Fruit fly (Drosophila melanogaster) whole organism, embryonic: ENCODE data around the gene CG8460.
A peak's percentile ranks its signal among the peaks of the same experiment; 100 is the strongest.

Source experiments
- Ada2b ChIP-seq: fragments of 200-800 bp; sonication (Bioruptor generic); IDR thresholded peaks from 2 replicates; pipeline ENCODE4 v1.3.6; 2022; ENCODE audit warnings: missing biosample characterization, missing genetic modification characterization
- Atf-2 ChIP-seq: fragments of 200-800 bp; sonication (Bioruptor generic); optimal IDR thresholded peaks from 2 replicates; lab custom pipeline; 2016; ENCODE audit warnings: missing biosample characterization, missing genetic modification characterization
- B-H1 ChIP-seq: fragments of 200-800 bp; sonication (Bioruptor generic); IDR thresholded peaks from 3 replicates; pipeline ENCODE4 v1.3.6; 2022; ENCODE audit warnings: missing biosample characterization, missing genetic modification characterization
- CG10267 ChIP-seq: fragments of 200-800 bp; sonication (Bioruptor generic); optimal IDR thresholded peaks from 2 replicates; lab custom pipeline; 2018; ENCODE audit warnings: missing biosample characterization, mild to moderate bottlenecking, missing genetic modification characterization, moderate library complexity
- CG10366 ChIP-seq: fragments of 200-800 bp; sonication (Bioruptor generic); IDR thresholded peaks from 2 replicates; pipeline ENCODE4 v1.3.6; 2022; ENCODE audit warnings: missing biosample characterization, missing genetic modification characterization
- CG10431 ChIP-seq: fragments of 200-800 bp; sonication (Bioruptor generic); optimal IDR thresholded peaks from 3 replicates; lab custom pipeline; 2018; ENCODE audit warnings: missing biosample characterization, mild to moderate bottlenecking, missing genetic modification characterization
- CG10462 ChIP-seq: fragments of 200-800 bp; sonication (Bioruptor generic); optimal IDR thresholded peaks from 2 replicates; lab custom pipeline; 2016; ENCODE audit warnings: missing biosample characterization, missing genetic modification characterization
- CG11093 ChIP-seq: fragments of 200-800 bp; sonication (Bioruptor generic); IDR thresholded peaks from 3 replicates; pipeline ENCODE4 v1.3.6; 2022; ENCODE audit warnings: missing biosample characterization, missing genetic modification characterization
- CG11696 ChIP-seq: fragments of 200-800 bp; sonication (Bioruptor generic); IDR thresholded peaks from 2 replicates; pipeline ENCODE4 v1.3.6; 2022; ENCODE audit warnings: missing biosample characterization, missing genetic modification characterization
- CG13624 ChIP-seq: fragments of 200-800 bp; sonication (Bioruptor generic); optimal IDR thresholded peaks from 2 replicates; lab custom pipeline; 2016; ENCODE audit warnings: missing biosample characterization, missing genetic modification characterization
- CG15073 ChIP-seq: fragments of 200-800 bp; sonication (Bioruptor generic); optimal IDR thresholded peaks from 2 replicates; lab custom pipeline; 2016; ENCODE audit warnings: missing biosample characterization, missing genetic modification characterization
- CG15269 ChIP-seq: fragments of 200-800 bp; sonication (Bioruptor generic); optimal IDR thresholded peaks from 2 replicates; lab custom pipeline; 2018; ENCODE audit warnings: missing biosample characterization, mild to moderate bottlenecking, missing genetic modification characterization, moderate library complexity
- CG17186 ChIP-seq: fragments of 200-800 bp; sonication (Bioruptor generic); optimal IDR thresholded peaks from 3 replicates; lab custom pipeline; 2017; ENCODE audit warnings: missing biosample characterization, missing genetic modification reagents, missing genetic modification characterization
- CG17802 ChIP-seq: fragments of 200-800 bp; sonication (Bioruptor generic); optimal IDR thresholded peaks from 2 replicates; lab custom pipeline; 2018; ENCODE audit warnings: missing biosample characterization, mild to moderate bottlenecking, missing genetic modification characterization, moderate library complexity
- CG32532 ChIP-seq: fragments of 200-800 bp; sonication (Bioruptor generic); IDR thresholded peaks from 2 replicates; pipeline ENCODE4 v1.3.6; 2022; ENCODE audit warnings: missing biosample characterization, missing genetic modification characterization
- CG33557 ChIP-seq: fragments of 200-800 bp; sonication (Bioruptor generic); optimal IDR thresholded peaks from 2 replicates; lab custom pipeline; 2019; ENCODE audit warnings: missing biosample characterization, mild to moderate bottlenecking, missing genetic modification characterization, moderate library complexity
- CG3407 ChIP-seq: fragments of 200-800 bp; sonication (Bioruptor generic); optimal IDR thresholded peaks from 2 replicates; lab custom pipeline; 2018; ENCODE audit warnings: missing biosample characterization, mild to moderate bottlenecking, missing genetic modification characterization
- CG4360 ChIP-seq: fragments of 200-800 bp; sonication (Bioruptor generic); IDR thresholded peaks from 2 replicates; pipeline ENCODE4 v1.3.6; 2022; ENCODE audit warnings: missing biosample characterization, missing genetic modification characterization
- CG4707 ChIP-seq: fragments of 200-800 bp; sonication (Bioruptor generic); optimal IDR thresholded peaks from 2 replicates; lab custom pipeline; 2018; ENCODE audit warnings: missing biosample characterization, mild to moderate bottlenecking, missing genetic modification characterization, moderate library complexity
- CG4854 ChIP-seq: fragments of 200-800 bp; sonication (Bioruptor generic); optimal IDR thresholded peaks from 2 replicates; lab custom pipeline; 2016; ENCODE audit warnings: missing biosample characterization, missing genetic modification characterization, inconsistent platforms
- CG6813 ChIP-seq: fragments of 200-800 bp; sonication (Bioruptor generic); optimal IDR thresholded peaks from 2 replicates; lab custom pipeline; 2017; ENCODE audit warnings: missing biosample characterization, missing genetic modification characterization, mild to moderate bottlenecking, moderate library complexity, missing genetic modification reagents
- CG7271 ChIP-seq: fragments of 200-800 bp; sonication (Bioruptor generic); optimal IDR thresholded peaks from 2 replicates; lab custom pipeline; 2018; ENCODE audit warnings: missing biosample characterization, mild to moderate bottlenecking, missing genetic modification characterization, moderate library complexity
- CG7745 ChIP-seq: fragments of 200-800 bp; sonication (Bioruptor generic); optimal IDR thresholded peaks from 2 replicates; lab custom pipeline; 2018; ENCODE audit warnings: missing biosample characterization, mild to moderate bottlenecking, missing genetic modification characterization, moderate library complexity
- CG9609 ChIP-seq: fragments of 200-800 bp; sonication (Bioruptor generic); optimal IDR thresholded peaks from 3 replicates; lab custom pipeline; 2016; ENCODE audit warnings: missing biosample characterization, missing genetic modification characterization
- CoRest ChIP-seq: fragments of 200-800 bp; sonication (Bioruptor generic); optimal IDR thresholded peaks from 3 replicates; lab custom pipeline; 2018; ENCODE audit warnings: missing biosample characterization, mild to moderate bottlenecking, missing genetic modification characterization, moderate library complexity
- D ChIP-seq, 2 experiments: fragments of 200-800 bp in 1 of 2; fragments of >200 bp in 1 of 2; sonication (Bioruptor generic) in 1 of 2; optimal IDR thresholded peaks; 2 replicates in 1 of 2; 3 replicates in 1 of 2; lab custom pipeline; 2017; ENCODE audit warnings: mild to moderate bottlenecking in 1 of 2, missing biosample characterization in 1 of 2, missing genetic modification characterization in 1 of 2, missing genetic modification reagents in 1 of 2
- Doc3 ChIP-seq: fragments of 200-800 bp; sonication (Bioruptor generic); IDR thresholded peaks from 3 replicates; pipeline ENCODE4 v1.3.6; 2022; ENCODE audit warnings: missing biosample characterization, missing genetic modification characterization; ENCODE audit not compliant: partially characterized antibody
- Fer3 ChIP-seq: fragments of 200-800 bp; sonication (Bioruptor generic); optimal IDR thresholded peaks from 2 replicates; lab custom pipeline; 2018; ENCODE audit warnings: missing biosample characterization, mild to moderate bottlenecking, missing genetic modification characterization, moderate library complexity
- Lim3 ChIP-seq: fragments of 200-800 bp; sonication (Bioruptor generic); IDR thresholded peaks from 2 replicates; pipeline ENCODE4 v1.3.6; 2022; ENCODE audit warnings: missing biosample characterization, missing genetic modification characterization
- NfI ChIP-seq: fragments of 200-800 bp; sonication (Bioruptor generic); optimal IDR thresholded peaks from 3 replicates; lab custom pipeline; 2018; ENCODE audit warnings: missing biosample characterization, mild to moderate bottlenecking, missing genetic modification characterization, moderate library complexity
- Ptx1 ChIP-seq: fragments of 200-800 bp; sonication (Bioruptor generic); IDR thresholded peaks from 2 replicates; pipeline ENCODE4 v1.3.6; 2022; ENCODE audit warnings: missing biosample characterization, missing genetic modification characterization
- Sox102F ChIP-seq: fragments of 200-800 bp; sonication (Bioruptor generic); optimal IDR thresholded peaks from 2 replicates; lab custom pipeline; 2018; ENCODE audit warnings: missing biosample characterization, mild to moderate bottlenecking, missing genetic modification characterization, moderate library complexity
- YL-1 ChIP-seq: fragments of 200-800 bp; sonication (Bioruptor generic); optimal IDR thresholded peaks from 3 replicates; lab custom pipeline; 2017; ENCODE audit warnings: missing biosample characterization, mild to moderate bottlenecking, missing genetic modification characterization
- ara ChIP-seq: fragments of 200-800 bp; sonication (Bioruptor generic); IDR thresholded peaks from 2 replicates; pipeline ENCODE4 v1.3.6; 2022; ENCODE audit warnings: missing biosample characterization, missing genetic modification characterization
- btn ChIP-seq: fragments of 200-800 bp; sonication (Bioruptor generic); optimal IDR thresholded peaks from 2 replicates; lab custom pipeline; 2016; ENCODE audit warnings: missing biosample characterization, missing genetic modification characterization
- chif ChIP-seq, 2 experiments: fragments of 200-800 bp; sonication (Bioruptor generic); optimal IDR thresholded peaks; 3 replicates each; lab custom pipeline; 2016; ENCODE audit warnings: missing biosample characterization in 2 of 2, missing genetic modification characterization in 2 of 2
- chm ChIP-seq: fragments of 200-800 bp; sonication (Bioruptor generic); IDR thresholded peaks from 2 replicates; pipeline ENCODE4 v1.3.6; 2022; ENCODE audit warnings: missing biosample characterization, missing genetic modification characterization
- cwo ChIP-seq: fragments of 200-800 bp; sonication (Bioruptor generic); optimal IDR thresholded peaks from 3 replicates; lab custom pipeline; 2017; ENCODE audit warnings: missing biosample characterization, missing genetic modification characterization, mild to moderate bottlenecking, moderate library complexity, missing genetic modification reagents
- dmrt11E ChIP-seq: fragments of 200-800 bp; sonication (Bioruptor generic); optimal IDR thresholded peaks from 3 replicates; lab custom pipeline; 2018; ENCODE audit warnings: missing biosample characterization, mild to moderate bottlenecking, missing genetic modification characterization, moderate library complexity
- esg ChIP-seq: fragments of 200-800 bp; sonication (Bioruptor generic); conservative IDR thresholded peaks from 2 replicates; pipeline ENCODE4 v1.3.6; 2022; ENCODE audit warnings: missing biosample characterization, missing genetic modification characterization
- eyg ChIP-seq: fragments of 200-800 bp; sonication (Bioruptor generic); optimal IDR thresholded peaks from 3 replicates; lab custom pipeline; 2016; ENCODE audit warnings: missing biosample characterization, missing genetic modification characterization
- ind ChIP-seq: fragments of 200-800 bp; sonication (Bioruptor generic); optimal IDR thresholded peaks from 3 replicates; lab custom pipeline; 2016; ENCODE audit warnings: missing biosample characterization, missing genetic modification characterization
- jing ChIP-seq: fragments of 200-800 bp; sonication (Bioruptor generic); optimal IDR thresholded peaks from 2 replicates; lab custom pipeline; 2018; ENCODE audit warnings: missing biosample characterization, mild to moderate bottlenecking, missing genetic modification characterization
- knrl ChIP-seq: fragments of 200-800 bp; sonication (Bioruptor generic); IDR thresholded peaks from 3 replicates; pipeline ENCODE4 v1.3.6; 2022; ENCODE audit warnings: missing biosample characterization, missing genetic modification characterization; ENCODE audit not compliant: partially characterized antibody
- nom ChIP-seq: fragments of 200-800 bp; sonication (Bioruptor generic); optimal IDR thresholded peaks from 2 replicates; lab custom pipeline; 2017; ENCODE audit warnings: missing biosample characterization, missing genetic modification characterization, mild to moderate bottlenecking, moderate library complexity, missing genetic modification reagents
- peb ChIP-seq: fragments of 200-800 bp; sonication (Bioruptor generic); IDR thresholded peaks from 2 replicates; pipeline ENCODE4 v1.3.6; 2022; ENCODE audit warnings: missing biosample characterization, missing genetic modification characterization
- psq ChIP-seq: fragments of 200-800 bp; sonication (Bioruptor generic); optimal IDR thresholded peaks from 2 replicates; lab custom pipeline; 2017; ENCODE audit warnings: missing biosample characterization, missing genetic modification characterization
- sens-2 ChIP-seq: fragments of 200-800 bp; sonication (Bioruptor generic); IDR thresholded peaks from 2 replicates; pipeline ENCODE4 v1.3.6; 2022; ENCODE audit warnings: missing biosample characterization, missing genetic modification characterization

Gene CG8460

DNA sequence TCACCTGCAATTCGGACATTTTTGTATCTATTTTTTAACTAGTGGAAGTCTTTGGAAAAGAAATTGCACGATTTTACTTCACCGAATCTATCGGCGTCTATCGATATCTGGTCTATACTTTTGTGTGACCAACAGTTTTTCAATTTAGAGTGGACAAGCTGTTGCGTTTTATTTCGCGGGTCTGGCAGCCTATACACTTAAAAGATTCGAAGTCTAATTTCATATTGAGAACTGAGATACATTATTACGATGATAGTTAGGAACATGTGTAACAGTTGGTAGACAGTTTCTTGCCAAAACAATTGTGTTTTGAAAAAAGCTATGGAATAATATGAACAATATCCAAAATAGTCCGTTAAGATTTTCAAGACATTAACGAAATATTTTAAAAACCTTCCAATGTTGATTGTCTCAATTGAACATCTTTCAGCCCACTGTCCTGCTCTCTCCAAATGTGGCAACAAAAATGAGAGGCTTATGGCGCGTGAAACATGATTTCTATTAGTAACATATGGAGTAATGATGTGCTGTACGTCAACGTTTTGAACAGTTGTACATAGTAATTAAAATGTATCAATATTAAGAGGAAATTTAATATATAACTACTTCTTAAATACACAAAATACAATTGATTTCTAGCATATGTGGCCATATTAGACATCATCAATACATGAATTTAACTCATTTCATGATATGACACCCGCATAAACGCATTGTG lies 34.5 kb upstream of the CG8460 start, which contains the start of gene Acbp1 (continued):
- peak; percentile 93 for TF ChIP-seq CG7745 (tag; lab: Kevin White, UChicago)
- peak; percentile 99 for TF ChIP-seq CG6813 (GFP tag; lab: Kevin White, UChicago)
- TF ChIP-seq Sox102F = peak; percentile 95
- peak; percentile 97 for TF ChIP-seq cwo (GFP tag; lab: Kevin White, UChicago)
- TF ChIP-seq CG17802 (tag; lab: Kevin White, UChicago) = peak; percentile 75
- peak; percentile 93 for TF ChIP-seq eyg (GFP tag; lab: Kevin White, UChicago)
- TF ChIP-seq Ptx1 (GFP tag; lab: Robert Waterston, UW) = peak; percentile 93
- peak; percentile 97 for TF ChIP-seq nom (GFP tag; lab: Kevin White, UChicago)
- TF ChIP-seq sens-2 (GFP tag; lab: Robert Waterston, UW) = peak; percentile 89
- TF ChIP-seq CG17186 (GFP tag; lab: Kevin White, UChicago) = peak; percentile 58
- peak; percentile 97 for TF ChIP-seq Fer3
- peak; percentile 93 for TF ChIP-seq CG32532 (GFP tag; lab: Robert Waterston, UW)
- TF ChIP-seq CG7271 (tag; lab: Kevin White, UChicago) = peak; percentile 89
- peak; percentile 69 for TF ChIP-seq Lim3 (GFP tag; lab: Robert Waterston, UW)
- peak; percentile 88 for TF ChIP-seq esg (GFP tag; lab: Robert Waterston, UW)
- TF ChIP-seq CG15073 (GFP tag; lab: Kevin White, UChicago) = peak; percentile 71
- TF ChIP-seq Doc3 = peak; percentile 80
- TF ChIP-seq ind (GFP tag; lab: Kevin White, UChicago) = peak; percentile 92
- TF ChIP-seq CG11696 (GFP tag; lab: Robert Waterston, UW) = peak; percentile 77
- TF ChIP-seq CG10462 = peak; percentile 88
- TF ChIP-seq CG11093 (GFP tag; lab: Robert Waterston, UW) = peak; percentile 84
- peak; percentile 91 to 95 for TF ChIP-seq chif (GFP tag; optimal IDR thresholded peaks at IDR 0.05; lab: Kevin White, UChicago)
- peak; percentile 94 for TF ChIP-seq CG4707 (GFP tag; lab: Kevin White, UChicago)
- peak; percentile 86 for TF ChIP-seq btn (GFP tag; lab: Kevin White, UChicago)
- peak; percentile 91 for TF ChIP-seq Atf-2 (GFP tag; lab: Kevin White, UChicago)
- peak; percentile 98 for TF ChIP-seq CG33557
- peak; percentile 97 for TF ChIP-seq CoRest (tag; lab: Kevin White, UChicago)
- peak; percentile 95 for TF ChIP-seq NfI (GFP tag; lab: Kevin White, UChicago)
- TF ChIP-seq peb (GFP tag; lab: Robert Waterston, UW) = peak; percentile 58; the same call in 1 of the 2 replicates
- TF ChIP-seq CG13624 (GFP tag; lab: Kevin White, UChicago) = peak; percentile 97
- TF ChIP-seq CG10366 (GFP tag; lab: Robert Waterston, UW) = peak; percentile 78
- TF ChIP-seq YL-1 = peak; percentile 97
- TF ChIP-seq dmrt11E (tag; lab: Kevin White, UChicago) = peak; percentile 98
- peak; percentile 77 for TF ChIP-seq knrl
- peak; percentile 64 for TF ChIP-seq psq (GFP tag; lab: Kevin White, UChicago)
- TF ChIP-seq Ada2b (GFP tag; lab: Robert Waterston, UW) = peak; percentile 88
- peak; percentile 91 for TF ChIP-seq chm (GFP tag; lab: Robert Waterston, UW)
- TF ChIP-seq CG10431 (GFP tag; lab: Kevin White, UChicago) = peak; percentile 94
- TF ChIP-seq CG9609 (GFP tag; lab: Kevin White, UChicago) = peak; percentile 96
- TF ChIP-seq CG10267 (tag; lab: Kevin White, UChicago) = peak; percentile 98
- TF ChIP-seq CG4854 = peak; percentile 88
- peak; percentile 97 for TF ChIP-seq CG15269 (tag; lab: Kevin White, UChicago)
- peak; percentile 83 for TF ChIP-seq jing (GFP tag; lab: Kevin White, UChicago)
- peak; percentile 91 for TF ChIP-seq CG3407
- peak; percentile 87; the same call in 1 of the 2 replicates for TF ChIP-seq ara (GFP tag; lab: Robert Waterston, UW)
- TF ChIP-seq CG4360 (GFP tag; lab: Robert Waterston, UW) = peak; percentile 64
- no peak for TF ChIP-seq D (optimal IDR thresholded peaks at IDR 0.05; lab: Kevin White, UChicago)
- TF ChIP-seq D (GFP tag; optimal IDR thresholded peaks at IDR 0.05; lab: Kevin White, UChicago) = peak; percentile 95
- TF ChIP-seq B-H1 = peak; percentile 87
